Fruit fly (Drosophila melanogaster) whole organism, embryonic: ENCODE data around the gene SecCl.

Experiments
- Atf6 ChIP-seq: fragments of 200-800 bp; sonication (Bioruptor generic); IDR thresholded peaks from 2 replicates; pipeline ENCODE4 v1.3.6; 2022; ENCODE audit warnings: missing biosample characterization, missing genetic modification characterization
- CG1024 ChIP-seq: fragments of 200-800 bp; sonication (Bioruptor generic); IDR thresholded peaks from 2 replicates; pipeline ENCODE4 v1.3.6; 2022; ENCODE audit warnings: missing biosample characterization, missing genetic modification characterization
- CG10565 ChIP-seq: fragments of 200-800 bp; sonication (Bioruptor generic); optimal IDR thresholded peaks from 3 replicates; lab custom pipeline; 2016; ENCODE audit warnings: missing biosample characterization, mild to moderate bottlenecking, missing genetic modification characterization
- CG11504 ChIP-seq: fragments of 200-800 bp; sonication (Bioruptor generic); optimal IDR thresholded peaks from 3 replicates; lab custom pipeline; 2019; ENCODE audit warnings: missing biosample characterization, mild to moderate bottlenecking, missing genetic modification characterization, moderate library complexity
- CG11723 ChIP-seq: fragments of 200-800 bp; sonication (Bioruptor generic); optimal IDR thresholded peaks from 2 replicates; lab custom pipeline; 2017; ENCODE audit warnings: missing biosample characterization, mild to moderate bottlenecking, missing genetic modification characterization
- CG12744 ChIP-seq: fragments of 200-800 bp; sonication (Bioruptor generic); optimal IDR thresholded peaks from 2 replicates; lab custom pipeline; 2016; ENCODE audit warnings: missing biosample characterization, missing genetic modification characterization
- CG14710 ChIP-seq: fragments of 200-800 bp; sonication (Bioruptor generic); optimal IDR thresholded peaks from 3 replicates; lab custom pipeline; 2019; ENCODE audit warnings: missing biosample characterization, mild to moderate bottlenecking, missing genetic modification characterization, moderate library complexity
- CG17385 ChIP-seq: fragments of 200-800 bp; sonication (Bioruptor generic); optimal IDR thresholded peaks from 3 replicates; lab custom pipeline; 2018; ENCODE audit warnings: missing biosample characterization, mild to moderate bottlenecking, missing genetic modification characterization
- CG2129 ChIP-seq: fragments of 200-800 bp; sonication (Bioruptor generic); IDR thresholded peaks from 2 replicates; pipeline ENCODE4 v1.3.6; 2022; ENCODE audit warnings: missing biosample characterization, missing genetic modification characterization; ENCODE audit not compliant: partially characterized antibody
- CG31388 ChIP-seq: fragments of 200-800 bp; sonication (Bioruptor generic); optimal IDR thresholded peaks from 2 replicates; lab custom pipeline; 2016; ENCODE audit warnings: missing biosample characterization, missing genetic modification characterization
- CG4617 ChIP-seq: fragments of 200-800 bp; sonication (Bioruptor generic); optimal IDR thresholded peaks from 3 replicates; lab custom pipeline; 2016; ENCODE audit warnings: missing biosample characterization, missing genetic modification characterization, borderline replicate concordance
- CG5180 ChIP-seq: fragments of 200-800 bp; sonication (Bioruptor generic); optimal IDR thresholded peaks from 3 replicates; lab custom pipeline; 2017; ENCODE audit warnings: missing biosample characterization, missing genetic modification characterization, mild to moderate bottlenecking, moderate library complexity, missing genetic modification reagents
- CG6813 ChIP-seq: fragments of 200-800 bp; sonication (Bioruptor generic); optimal IDR thresholded peaks from 2 replicates; lab custom pipeline; 2017; ENCODE audit warnings: missing biosample characterization, missing genetic modification characterization, mild to moderate bottlenecking, moderate library complexity, missing genetic modification reagents
- CG7357 ChIP-seq: fragments of 200-800 bp; sonication (Bioruptor generic); IDR thresholded peaks from 3 replicates; pipeline ENCODE4 v1.3.6; 2022; ENCODE audit warnings: missing biosample characterization, missing genetic modification characterization
- CG7786 ChIP-seq: fragments of 200-800 bp; sonication (Bioruptor generic); optimal IDR thresholded peaks from 2 replicates; lab custom pipeline; 2016; ENCODE audit warnings: missing biosample characterization, missing genetic modification characterization
- CG7928 ChIP-seq: fragments of 200-800 bp; sonication (Bioruptor generic); optimal IDR thresholded peaks from 2 replicates; lab custom pipeline; 2017; ENCODE audit warnings: missing biosample characterization, mild to moderate bottlenecking, missing genetic modification characterization
- CG8089 ChIP-seq: fragments of 200-800 bp; sonication (Bioruptor generic); optimal IDR thresholded peaks from 3 replicates; lab custom pipeline; 2016; ENCODE audit warnings: missing biosample characterization, missing genetic modification characterization
- CG8281 ChIP-seq: fragments of 200-800 bp; sonication (Bioruptor generic); optimal IDR thresholded peaks from 2 replicates; lab custom pipeline; 2018; ENCODE audit warnings: missing biosample characterization, mild to moderate bottlenecking, missing genetic modification characterization, moderate library complexity
- CG9797 ChIP-seq: fragments of 200-800 bp; sonication (Bioruptor generic); optimal IDR thresholded peaks from 3 replicates; lab custom pipeline; 2018; ENCODE audit warnings: missing biosample characterization, mild to moderate bottlenecking, missing genetic modification characterization
- D19B ChIP-seq: fragments of 200-800 bp; sonication (Bioruptor generic); optimal IDR thresholded peaks from 2 replicates; lab custom pipeline; 2017; ENCODE audit warnings: missing biosample characterization, mild to moderate bottlenecking, missing genetic modification characterization
- Doc3 ChIP-seq: fragments of 200-800 bp; sonication (Bioruptor generic); IDR thresholded peaks from 3 replicates; pipeline ENCODE4 v1.3.6; 2022; ENCODE audit warnings: missing biosample characterization, missing genetic modification characterization; ENCODE audit not compliant: partially characterized antibody
- E2f1 ChIP-seq: fragments of 200-800 bp; sonication (Bioruptor generic); IDR thresholded peaks from 2 replicates; pipeline ENCODE4 v1.3.6; 2022; ENCODE audit warnings: missing biosample characterization, missing genetic modification characterization
- Ets97D ChIP-seq: fragments of 200-800 bp; sonication (Bioruptor generic); optimal IDR thresholded peaks from 3 replicates; lab custom pipeline; 2016; ENCODE audit warnings: missing biosample characterization, missing genetic modification characterization
- Fer3 ChIP-seq: fragments of 200-800 bp; sonication (Bioruptor generic); optimal IDR thresholded peaks from 2 replicates; lab custom pipeline; 2018; ENCODE audit warnings: missing biosample characterization, mild to moderate bottlenecking, missing genetic modification characterization, moderate library complexity
- H15 ChIP-seq: fragments of 200-800 bp; sonication (Bioruptor generic); IDR thresholded peaks from 3 replicates; pipeline ENCODE4 v1.3.6; 2022; ENCODE audit warnings: missing biosample characterization, missing genetic modification characterization
- HLH4C ChIP-seq: fragments of 200-800 bp; sonication (Bioruptor generic); IDR thresholded peaks from 3 replicates; pipeline ENCODE4 v1.3.6; 2022; ENCODE audit warnings: missing biosample characterization, missing genetic modification characterization; ENCODE audit not compliant: partially characterized antibody
- Hr3 ChIP-seq: fragments of 200-800 bp; sonication (Bioruptor generic); optimal IDR thresholded peaks from 3 replicates; lab custom pipeline; 2016; ENCODE audit warnings: missing biosample characterization, missing genetic modification characterization
- Hr39 ChIP-seq: fragments of >200 bp; optimal IDR thresholded peaks from 2 replicates; lab custom pipeline; 2017
- Myb ChIP-seq: fragments of 200-800 bp; sonication (Bioruptor generic); optimal IDR thresholded peaks from 2 replicates; lab custom pipeline; 2016; ENCODE audit warnings: missing biosample characterization, missing genetic modification characterization
- Nf-YA ChIP-seq: fragments of 200-800 bp; sonication (Bioruptor generic); IDR thresholded peaks from 2 replicates; pipeline ENCODE4 v1.3.6; 2022; ENCODE audit warnings: missing biosample characterization, missing genetic modification characterization
- Tbp ChIP-seq: fragments of >200 bp; optimal IDR thresholded peaks from 2 replicates; lab custom pipeline; 2018; ENCODE audit warnings: missing biosample characterization, missing genetic modification characterization
- ara ChIP-seq: fragments of 200-800 bp; sonication (Bioruptor generic); IDR thresholded peaks from 2 replicates; pipeline ENCODE4 v1.3.6; 2022; ENCODE audit warnings: missing biosample characterization, missing genetic modification characterization
- ato ChIP-seq: fragments of 200-800 bp; sonication (Bioruptor generic); IDR thresholded peaks from 2 replicates; pipeline ENCODE4 v1.3.6; 2022; ENCODE audit warnings: missing biosample characterization, missing genetic modification characterization; ENCODE audit not compliant: partially characterized antibody
- dmrt11E ChIP-seq: fragments of 200-800 bp; sonication (Bioruptor generic); optimal IDR thresholded peaks from 3 replicates; lab custom pipeline; 2018; ENCODE audit warnings: missing biosample characterization, mild to moderate bottlenecking, missing genetic modification characterization, moderate library complexity
- ewg ChIP-seq: fragments of 200-800 bp; sonication (Bioruptor generic); optimal IDR thresholded peaks from 3 replicates; lab custom pipeline; 2017; ENCODE audit warnings: mild to moderate bottlenecking, missing biosample characterization, missing genetic modification reagents, missing genetic modification characterization
- ftz-f1 ChIP-seq: fragments of 200-800 bp; sonication (Bioruptor generic); optimal IDR thresholded peaks from 2 replicates; lab custom pipeline; 2016; ENCODE audit warnings: missing biosample characterization, missing genetic modification characterization
- gcm ChIP-seq: fragments of 200-800 bp; sonication (Bioruptor generic); optimal IDR thresholded peaks from 2 replicates; lab custom pipeline; 2019; ENCODE audit warnings: missing biosample characterization, mild to moderate bottlenecking, missing genetic modification characterization, moderate library complexity
- gcm2 ChIP-seq: fragments of 200-800 bp; sonication (Bioruptor generic); optimal IDR thresholded peaks from 2 replicates; lab custom pipeline; 2016; ENCODE audit warnings: missing biosample characterization, missing genetic modification characterization
- gt ChIP-seq: fragments of 200-800 bp; sonication (Bioruptor generic); IDR thresholded peaks from 2 replicates; pipeline ENCODE4 v1.3.6; 2022; ENCODE audit warnings: missing biosample characterization, missing genetic modification characterization
- ken ChIP-seq: fragments of 200-800 bp; sonication (Bioruptor generic); IDR thresholded peaks from 3 replicates; pipeline ENCODE4 v1.3.6; 2022; ENCODE audit warnings: missing biosample characterization, missing genetic modification characterization
- lab ChIP-seq: fragments of 200-800 bp; sonication (Bioruptor generic); optimal IDR thresholded peaks from 3 replicates; lab custom pipeline; 2017; ENCODE audit warnings: missing biosample characterization, missing genetic modification characterization, mild to moderate bottlenecking, moderate library complexity, missing genetic modification reagents
- lilli ChIP-seq: fragments of 200-800 bp; sonication (Bioruptor generic); optimal IDR thresholded peaks from 3 replicates; lab custom pipeline; 2016; ENCODE audit warnings: missing biosample characterization, missing genetic modification characterization
- nmo ChIP-seq: fragments of 200-800 bp; sonication (Bioruptor generic); optimal IDR thresholded peaks from 2 replicates; lab custom pipeline; 2018; ENCODE audit warnings: missing biosample characterization, mild to moderate bottlenecking, missing genetic modification characterization, moderate library complexity
- pfk ChIP-seq: fragments of 200-800 bp; sonication (Bioruptor generic); optimal IDR thresholded peaks from 2 replicates; lab custom pipeline; 2018; ENCODE audit warnings: missing biosample characterization, mild to moderate bottlenecking, missing genetic modification characterization, moderate library complexity
- ranshi ChIP-seq: fragments of 200-800 bp; sonication (Bioruptor generic); IDR thresholded peaks from 2 replicates; pipeline ENCODE4 v1.3.6; 2022; ENCODE audit warnings: missing biosample characterization, missing genetic modification characterization
- run ChIP-seq: fragments of 200-800 bp; sonication (Bioruptor generic); optimal IDR thresholded peaks from 3 replicates; lab custom pipeline; 2018; ENCODE audit warnings: missing biosample characterization, mild to moderate bottlenecking, missing genetic modification characterization
- sd ChIP-seq: fragments of 200-800 bp; sonication (Bioruptor generic); optimal IDR thresholded peaks from 3 replicates; lab custom pipeline; 2018; ENCODE audit warnings: missing biosample characterization, mild to moderate bottlenecking, missing genetic modification characterization, moderate library complexity
- sqz ChIP-seq: fragments of 200-800 bp; sonication (Bioruptor generic); optimal IDR thresholded peaks from 3 replicates; lab custom pipeline; 2018; ENCODE audit warnings: missing biosample characterization, mild to moderate bottlenecking, missing genetic modification characterization
- sr ChIP-seq: fragments of 200-800 bp; sonication (Bioruptor generic); IDR thresholded peaks from 3 replicates; pipeline ENCODE4 v1.3.6; 2022; ENCODE audit warnings: missing biosample characterization, missing genetic modification characterization
- tx ChIP-seq: fragments of 200-800 bp; sonication (Bioruptor generic); optimal IDR thresholded peaks from 2 replicates; lab custom pipeline; 2016; ENCODE audit warnings: missing biosample characterization, missing genetic modification characterization
- vnd ChIP-seq: fragments of 200-800 bp; sonication (Bioruptor generic); IDR thresholded peaks from 3 replicates; pipeline ENCODE4 v1.3.6; 2022; ENCODE audit warnings: missing biosample characterization, missing genetic modification characterization; ENCODE audit not compliant: partially characterized antibody

Gene SecCl

dm6 chr3L:17475979-17476393 lies 6.1 kb downstream of the SecCl start, which contains the start of gene CG34250 (continued):
- TF ChIP-seq D19B (GFP tag; lab: Kevin White, UChicago) (no peak), H15 (GFP tag; lab: Robert Waterston, UW) (no peak), Nf-YA (GFP tag; lab: Robert Waterston, UW) (no peak), CG12744 (GFP tag; lab: Kevin White, UChicago) (no peak), CG8281 (no peak), CG1024 (GFP tag; lab: Robert Waterston, UW) (no peak), Hr39 (lab: Kevin White, UChicago) (no peak), CG8089 (no peak), HLH4C (GFP tag; lab: Robert Waterston, UW) (peak; percentile 77), Hr3 (peak; percentile 15), CG11504 (tag; lab: Kevin White, UChicago) (peak; percentile 53), run (tag; lab: Kevin White, UChicago) (no peak), gcm (GFP tag; lab: Kevin White, UChicago) (no peak), E2f1 (GFP tag; lab: Robert Waterston, UW) (no peak), sd (peak; percentile 57), gcm2 (GFP tag; lab: Kevin White, UChicago) (peak; percentile 37), dmrt11E (no peak), CG10565 (GFP tag; lab: Kevin White, UChicago) (no peak), ewg (GFP tag; lab: Kevin White, UChicago) (no peak), CG4617 (GFP tag; lab: Kevin White, UChicago) (peak; percentile 74), sqz (GFP tag; lab: Kevin White, UChicago) (no peak), ranshi (GFP tag; lab: Robert Waterston, UW) (no peak), Doc3 (GFP tag; lab: Robert Waterston, UW) (peak; percentile 76; the same call in 2 of the 3 replicates), tx (GFP tag; lab: Kevin White, UChicago) (no peak), CG5180 (no peak), CG11723 (no peak), nmo (GFP tag; lab: Kevin White, UChicago) (peak; percentile 70), CG31388 (GFP tag; lab: Kevin White, UChicago) (peak; percentile 3), CG7928 (peak; percentile 54), pfk (GFP tag; lab: Kevin White, UChicago) (no peak), gt (no peak), Ets97D (GFP tag; lab: Kevin White, UChicago) (peak; percentile 59), Tbp (no peak), lab (peak; percentile 22), ato (GFP tag; lab: Robert Waterston, UW) (peak; percentile 11; the same call in 1 of the 2 replicates), ara (GFP tag; lab: Robert Waterston, UW) (no peak), CG9797 (GFP tag; lab: Kevin White, UChicago) (peak; percentile 52), CG6813 (GFP tag; lab: Kevin White, UChicago) (no peak), sr (GFP tag; lab: Robert Waterston, UW) (no peak), vnd (GFP tag; lab: Robert Waterston, UW) (peak; percentile 70), CG2129 (GFP tag; lab: Robert Waterston, UW) (peak; percentile 28; the same call in 1 of the 2 replicates), Atf6 (GFP tag; lab: Robert Waterston, UW) (no peak), CG17385 (GFP tag; lab: Kevin White, UChicago) (no peak), ken (GFP tag; lab: Robert Waterston, UW) (no peak), CG7786 (GFP tag; lab: Kevin White, UChicago) (peak; percentile 25), CG14710 (tag; lab: Kevin White, UChicago) (peak; percentile 85), Myb (GFP tag; lab: Kevin White, UChicago) (peak; percentile 63), lilli (peak; percentile 64), ftz-f1 (GFP tag; lab: Kevin White, UChicago) (no peak), CG7357 (GFP tag; lab: Robert Waterston, UW) (no peak), Fer3 (tag; lab: Kevin White, UChicago) (peak; percentile 15)
